Fruit fly (Drosophila melanogaster) whole organism, embryonic: ENCODE results near the gene UbcE2M.
A peak's percentile ranks its signal among the peaks of the same experiment; 100 is the strongest.

Source experiments
- Asciz ChIP-seq: fragments of 200-800 bp; sonication (Bioruptor generic); optimal IDR thresholded peaks from 2 replicates; lab custom pipeline; 2017; ENCODE audit warnings: missing biosample characterization, mild to moderate bottlenecking, missing genetic modification characterization, missing genetic modification reagents
- CG10274 ChIP-seq: fragments of 200-800 bp; sonication (Bioruptor generic); optimal IDR thresholded peaks from 3 replicates; lab custom pipeline; 2017; ENCODE audit warnings: missing biosample characterization, mild to moderate bottlenecking, missing genetic modification characterization
- CG10431 ChIP-seq: fragments of 200-800 bp; sonication (Bioruptor generic); optimal IDR thresholded peaks from 3 replicates; lab custom pipeline; 2018; ENCODE audit warnings: missing biosample characterization, mild to moderate bottlenecking, missing genetic modification characterization
- CG10654 ChIP-seq: fragments of 200-800 bp; sonication (Bioruptor generic); optimal IDR thresholded peaks from 2 replicates; lab custom pipeline; 2016; ENCODE audit warnings: missing biosample characterization, missing genetic modification characterization
- CG12942 ChIP-seq: fragments of 200-800 bp; sonication (Bioruptor generic); optimal IDR thresholded peaks from 3 replicates; lab custom pipeline; 2016; ENCODE audit warnings: missing biosample characterization, missing genetic modification characterization
- CG15073 ChIP-seq: fragments of 200-800 bp; sonication (Bioruptor generic); optimal IDR thresholded peaks from 2 replicates; lab custom pipeline; 2016; ENCODE audit warnings: missing biosample characterization, missing genetic modification characterization
- CG16863 ChIP-seq: fragments of 200-800 bp; sonication (Bioruptor generic); optimal IDR thresholded peaks from 3 replicates; lab custom pipeline; 2016; ENCODE audit warnings: missing biosample characterization, missing genetic modification characterization
- CG17328 ChIP-seq: fragments of 200-800 bp; sonication (Bioruptor generic); IDR thresholded peaks from 2 replicates; pipeline ENCODE4 v1.3.6; 2022; ENCODE audit warnings: missing biosample characterization, missing genetic modification characterization
- CG18599 ChIP-seq: fragments of 200-800 bp; sonication (Bioruptor generic); optimal IDR thresholded peaks from 3 replicates; lab custom pipeline; 2017; ENCODE audit warnings: missing biosample characterization, missing genetic modification characterization, mild to moderate bottlenecking, moderate library complexity, missing genetic modification reagents
- CG2678 ChIP-seq: fragments of 200-800 bp; sonication (Bioruptor generic); optimal IDR thresholded peaks from 3 replicates; lab custom pipeline; 2019; ENCODE audit warnings: missing biosample characterization, mild to moderate bottlenecking, missing genetic modification characterization, moderate library complexity
- CG30020 ChIP-seq: fragments of 200-800 bp; optimal IDR thresholded peaks from 2 replicates; lab custom pipeline; 2019; ENCODE audit warnings: missing biosample characterization, mild to moderate bottlenecking, missing genetic modification characterization, moderate library complexity
- CG3065 ChIP-seq: fragments of 200-800 bp; sonication (Bioruptor generic); optimal IDR thresholded peaks from 2 replicates; lab custom pipeline; 2016; ENCODE audit warnings: missing biosample characterization, missing genetic modification characterization
- CG31388 ChIP-seq: fragments of 200-800 bp; sonication (Bioruptor generic); optimal IDR thresholded peaks from 2 replicates; lab custom pipeline; 2016; ENCODE audit warnings: missing biosample characterization, missing genetic modification characterization
- CG32532 ChIP-seq: fragments of 200-800 bp; sonication (Bioruptor generic); IDR thresholded peaks from 2 replicates; pipeline ENCODE4 v1.3.6; 2022; ENCODE audit warnings: missing biosample characterization, missing genetic modification characterization
- CG34422 ChIP-seq: fragments of 200-800 bp; sonication (Bioruptor generic); IDR thresholded peaks from 3 replicates; pipeline ENCODE4 v1.3.6; 2022; ENCODE audit warnings: missing biosample characterization, missing genetic modification characterization
- CG3838 ChIP-seq: fragments of 200-800 bp; sonication (Bioruptor generic); optimal IDR thresholded peaks from 3 replicates; lab custom pipeline; 2016; ENCODE audit warnings: missing biosample characterization, missing genetic modification characterization
- CG4282 ChIP-seq: fragments of 200-800 bp; sonication (Bioruptor generic); optimal IDR thresholded peaks from 2 replicates; lab custom pipeline; 2016; ENCODE audit warnings: missing biosample characterization, missing genetic modification characterization
- CG43689 ChIP-seq: fragments of 200-800 bp; sonication (Bioruptor generic); IDR thresholded peaks from 2 replicates; pipeline ENCODE4 v1.3.6; 2022; ENCODE audit warnings: missing biosample characterization, missing genetic modification characterization
- CG7745 ChIP-seq: fragments of 200-800 bp; sonication (Bioruptor generic); optimal IDR thresholded peaks from 2 replicates; lab custom pipeline; 2018; ENCODE audit warnings: missing biosample characterization, mild to moderate bottlenecking, missing genetic modification characterization, moderate library complexity
- CG8388 ChIP-seq: fragments of 200-800 bp; sonication (Bioruptor generic); optimal IDR thresholded peaks from 2 replicates; lab custom pipeline; 2019; ENCODE audit warnings: missing biosample characterization, mild to moderate bottlenecking, missing genetic modification characterization, moderate library complexity
- CG9876 ChIP-seq: fragments of 200-800 bp; sonication (Bioruptor generic); optimal IDR thresholded peaks from 2 replicates; lab custom pipeline; 2016; ENCODE audit warnings: missing biosample characterization, missing genetic modification characterization
- Dad ChIP-seq: fragments of 200-800 bp; sonication (Bioruptor generic); optimal IDR thresholded peaks from 3 replicates; lab custom pipeline; 2016; ENCODE audit warnings: missing biosample characterization, missing genetic modification characterization
- Dip2 ChIP-seq: fragments of 200-800 bp; sonication (Bioruptor generic); IDR thresholded peaks from 2 replicates; pipeline ENCODE4 v1.3.6; 2022; ENCODE audit warnings: missing biosample characterization, missing genetic modification characterization
- Eip74EF ChIP-seq, 2 experiments: fragments of 200-800 bp in 1 of 2; fragments of >200 bp in 1 of 2; sonication (Bioruptor generic) in 1 of 2; optimal IDR thresholded peaks; 2 replicates each; lab custom pipeline; 2017 to 2019; ENCODE audit warnings: missing biosample characterization in 2 of 2, missing genetic modification characterization in 2 of 2, mild to moderate bottlenecking in 1 of 2, moderate library complexity in 1 of 2
- H15 ChIP-seq: fragments of 200-800 bp; sonication (Bioruptor generic); IDR thresholded peaks from 3 replicates; pipeline ENCODE4 v1.3.6; 2022; ENCODE audit warnings: missing biosample characterization, missing genetic modification characterization
- H2.0 ChIP-seq: fragments of 200-800 bp; sonication (Bioruptor generic); IDR thresholded peaks from 2 replicates; pipeline ENCODE4 v1.3.6; 2022; ENCODE audit warnings: missing biosample characterization, missing genetic modification characterization
- HmgZ ChIP-seq: fragments of 200-800 bp; sonication (Bioruptor generic); optimal IDR thresholded peaks from 2 replicates; lab custom pipeline; 2018; ENCODE audit warnings: missing biosample characterization, mild to moderate bottlenecking, missing genetic modification characterization
- Kr ChIP-seq: fragments of 200-800 bp; sonication (Bioruptor generic); optimal IDR thresholded peaks from 2 replicates; lab custom pipeline; 2017; ENCODE audit warnings: missing biosample characterization, mild to moderate bottlenecking, missing genetic modification characterization
- Lpt ChIP-seq: fragments of >200 bp; optimal IDR thresholded peaks from 2 replicates; lab custom pipeline; 2018; ENCODE audit warnings: missing biosample characterization, missing genetic modification characterization
- Mes4 ChIP-seq: fragments of 200-800 bp; sonication (Bioruptor generic); optimal IDR thresholded peaks from 2 replicates; lab custom pipeline; 2016; ENCODE audit warnings: missing biosample characterization, missing genetic modification characterization
- NFAT ChIP-seq: fragments of 200-800 bp; sonication (Bioruptor generic); IDR thresholded peaks from 2 replicates; pipeline ENCODE4 v1.3.6; 2022; ENCODE audit warnings: missing biosample characterization, missing genetic modification characterization
- Oaz ChIP-seq: fragments of 200-800 bp; sonication (Bioruptor generic); IDR thresholded peaks from 2 replicates; pipeline ENCODE4 v1.3.6; 2022; ENCODE audit warnings: missing biosample characterization, missing genetic modification characterization
- TFAM ChIP-seq: fragments of 200-800 bp; sonication (Bioruptor generic); optimal IDR thresholded peaks from 2 replicates; lab custom pipeline; 2017; ENCODE audit warnings: missing biosample characterization, missing genetic modification characterization, inconsistent platforms
- ab ChIP-seq: fragments of 200-800 bp; sonication (Bioruptor generic); optimal IDR thresholded peaks from 2 replicates; lab custom pipeline; 2016; ENCODE audit warnings: missing biosample characterization, missing genetic modification characterization
- bsh ChIP-seq, 2 experiments: fragments of 200-800 bp; sonication (Bioruptor generic); optimal IDR thresholded peaks; 2 replicates each; lab custom pipeline; 2017 to 2018; ENCODE audit warnings: mild to moderate bottlenecking in 2 of 2, missing biosample characterization in 2 of 2, missing genetic modification characterization in 2 of 2, moderate library complexity in 1 of 2
- crol ChIP-seq: fragments of 200-800 bp; sonication (Bioruptor generic); IDR thresholded peaks from 2 replicates; pipeline ENCODE4 v1.3.6; 2022; ENCODE audit warnings: missing biosample characterization, missing genetic modification characterization
- dpn ChIP-seq, 2 experiments: fragments of 200-800 bp; sonication (Bioruptor generic); optimal IDR thresholded peaks; 3 replicates each; lab custom pipeline; 2016; ENCODE audit warnings: missing biosample characterization in 2 of 2, missing genetic modification characterization in 2 of 2
- esg ChIP-seq: fragments of 200-800 bp; sonication (Bioruptor generic); conservative IDR thresholded peaks from 2 replicates; pipeline ENCODE4 v1.3.6; 2022; ENCODE audit warnings: missing biosample characterization, missing genetic modification characterization
- ewg ChIP-seq: fragments of 200-800 bp; sonication (Bioruptor generic); optimal IDR thresholded peaks from 3 replicates; lab custom pipeline; 2017; ENCODE audit warnings: mild to moderate bottlenecking, missing biosample characterization, missing genetic modification reagents, missing genetic modification characterization
- gem ChIP-seq: fragments of 200-800 bp; sonication (Bioruptor generic); optimal IDR thresholded peaks from 2 replicates; lab custom pipeline; 2019; ENCODE audit warnings: missing biosample characterization, mild to moderate bottlenecking, missing genetic modification characterization, moderate library complexity
- hb ChIP-seq: fragments of 200-800 bp; sonication (Bioruptor generic); IDR thresholded peaks from 3 replicates; pipeline ENCODE4 v1.3.6; 2022; ENCODE audit warnings: missing biosample characterization, missing genetic modification characterization; ENCODE audit not compliant: partially characterized antibody
- her ChIP-seq: fragments of 200-800 bp; sonication (Bioruptor generic); optimal IDR thresholded peaks from 2 replicates; lab custom pipeline; 2016; ENCODE audit warnings: missing biosample characterization, missing genetic modification characterization
- mld ChIP-seq: fragments of 200-800 bp; sonication (Bioruptor generic); IDR thresholded peaks from 3 replicates; pipeline ENCODE4 v1.3.6; 2022; ENCODE audit warnings: missing biosample characterization, missing genetic modification characterization; ENCODE audit not compliant: partially characterized antibody
- sisA ChIP-seq: fragments of 200-800 bp; sonication (Bioruptor generic); IDR thresholded peaks from 2 replicates; pipeline ENCODE4 v1.3.6; 2022; ENCODE audit warnings: missing biosample characterization, missing genetic modification characterization
- slbo ChIP-seq: fragments of 200-800 bp; sonication (Bioruptor generic); IDR thresholded peaks from 2 replicates; pipeline ENCODE4 v1.3.6; 2022; ENCODE audit warnings: missing biosample characterization, missing genetic modification characterization
- sna ChIP-seq: fragments of 200-800 bp; sonication (Bioruptor generic); IDR thresholded peaks from 2 replicates; pipeline ENCODE4 v1.3.6; 2022; ENCODE audit warnings: missing biosample characterization, missing genetic modification characterization; ENCODE audit not compliant: partially characterized antibody
- sug ChIP-seq: fragments of 200-800 bp; optimal IDR thresholded peaks from 2 replicates; lab custom pipeline; 2019; ENCODE audit warnings: missing biosample characterization, mild to moderate bottlenecking, missing genetic modification characterization, moderate library complexity
- toy ChIP-seq: fragments of 200-800 bp; sonication (Bioruptor generic); IDR thresholded peaks from 2 replicates; pipeline ENCODE4 v1.3.6; 2022; ENCODE audit warnings: missing biosample characterization, missing genetic modification characterization
- wek ChIP-seq: fragments of 200-800 bp; sonication (Bioruptor generic); optimal IDR thresholded peaks from 3 replicates; lab custom pipeline; 2018; ENCODE audit warnings: missing biosample characterization, mild to moderate bottlenecking, missing genetic modification characterization, moderate library complexity

The UbcE2M gene

DNA sequence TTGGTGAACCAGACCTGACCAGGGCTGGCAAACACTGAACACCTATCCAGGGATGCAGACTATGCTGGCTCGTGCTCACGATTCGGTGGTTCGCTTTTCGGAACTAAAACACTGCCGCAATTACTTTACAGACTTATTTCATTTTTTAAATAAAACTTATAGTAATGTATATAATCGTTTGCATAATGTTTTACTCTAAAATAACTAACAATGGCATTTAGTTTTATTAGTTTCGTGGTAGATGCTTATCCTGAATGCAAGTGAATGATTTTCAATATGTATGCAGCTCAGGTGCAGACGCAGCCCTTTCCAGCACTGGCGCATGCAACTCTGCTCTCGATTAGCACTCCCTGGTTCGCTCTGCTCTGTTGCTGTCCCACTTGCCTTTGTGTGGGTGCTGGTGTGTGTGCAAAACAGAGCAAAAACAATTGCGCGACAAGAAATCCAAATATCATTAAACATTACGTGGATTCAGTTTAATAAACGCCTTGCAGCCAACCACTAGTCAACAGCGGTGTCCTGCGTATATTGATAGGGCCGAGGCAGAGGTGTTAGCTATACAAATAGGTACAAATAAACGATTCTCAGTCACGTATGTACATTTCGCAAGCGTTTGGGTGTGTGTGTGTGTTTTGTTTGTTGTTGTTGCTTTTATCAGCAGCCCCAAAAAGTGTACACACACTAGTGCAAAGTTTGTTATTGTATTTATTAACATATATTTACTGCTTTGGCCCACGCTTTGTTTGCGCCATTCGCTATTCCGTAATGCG is 11.0 kb downstream of the UbcE2M start, which contains the start of the genes ERR and Atg18a (continued):
- peak; percentile 89 for TF ChIP-seq gem (tag; lab: Kevin White, UChicago)
- peak; percentile 89 for TF ChIP-seq sug (tag; lab: Kevin White, UChicago)
- peak; percentile 90 for TF ChIP-seq CG32532
- no peak for TF ChIP-seq Mes4 (GFP tag; lab: Kevin White, UChicago)
- peak; percentile 80 for TF ChIP-seq Oaz
- peak; percentile 91 for TF ChIP-seq sisA (GFP tag; lab: Robert Waterston, UW)
- no peak for TF ChIP-seq Kr (GFP tag; lab: Kevin White, UChicago)
- peak; percentile 88 for TF ChIP-seq H15 (GFP tag; lab: Robert Waterston, UW)
- TF ChIP-seq CG16863 (GFP tag; lab: Kevin White, UChicago) = peak; percentile 51
- TF ChIP-seq CG8388 = peak; percentile 71
- TF ChIP-seq H2.0 (GFP tag; lab: Robert Waterston, UW) = peak; percentile 79
- TF ChIP-seq bsh (GFP tag; optimal IDR thresholded peaks at IDR 0.05; lab: Kevin White, UChicago) = peak in 1 of 2 experiments; percentile 73
- TF ChIP-seq CG34422 (GFP tag; lab: Robert Waterston, UW) = peak; percentile 89
- TF ChIP-seq slbo (GFP tag; lab: Robert Waterston, UW) = peak; percentile 96
- TF ChIP-seq esg (GFP tag; lab: Robert Waterston, UW) = peak; percentile 87
- TF ChIP-seq NFAT = peak; percentile 92
- peak; percentile 87 for TF ChIP-seq HmgZ
- peak; percentile 9 for TF ChIP-seq TFAM (GFP tag; lab: Kevin White, UChicago)
- TF ChIP-seq CG2678 (tag; lab: Kevin White, UChicago) = peak; percentile 84
- no peak for TF ChIP-seq Eip74EF (GFP tag; optimal IDR thresholded peaks at IDR 0.05; lab: Kevin White, UChicago)
- TF ChIP-seq dpn (GFP tag; optimal IDR thresholded peaks at IDR 0.05; lab: Kevin White, UChicago) = peak; percentile 85 to 88
- TF ChIP-seq CG3065 (GFP tag; lab: Kevin White, UChicago) = peak; percentile 13
- peak; percentile 79 for TF ChIP-seq CG18599
- TF ChIP-seq CG4282 = peak; percentile 4
- no peak for TF ChIP-seq mld (GFP tag; lab: Robert Waterston, UW)
- no peak for TF ChIP-seq crol (GFP tag; lab: Robert Waterston, UW)
- TF ChIP-seq CG10431 (GFP tag; lab: Kevin White, UChicago) = peak; percentile 47
- TF ChIP-seq ewg (GFP tag; lab: Kevin White, UChicago) = no peak
- TF ChIP-seq ab = peak; percentile 67
- TF ChIP-seq wek = no peak
- TF ChIP-seq CG12942 = peak; percentile 81
- TF ChIP-seq Asciz (GFP tag; lab: Kevin White, UChicago) = no peak
- TF ChIP-seq hb (GFP tag; lab: Robert Waterston, UW) = 0 out of 3 replicates have a peak, but pooled peaks have one; percentile 45
- peak; percentile 82 for TF ChIP-seq Dad
- TF ChIP-seq CG10654 (GFP tag; lab: Kevin White, UChicago) = peak; percentile 82
- peak; percentile 52; the same call in 1 of the 2 replicates for TF ChIP-seq toy (GFP tag; lab: Robert Waterston, UW)
- TF ChIP-seq CG43689 (GFP tag; lab: Robert Waterston, UW) = peak; percentile 58
- no peak for TF ChIP-seq sna
- TF ChIP-seq CG9876 (GFP tag; lab: Kevin White, UChicago) = peak; percentile 80
- TF ChIP-seq CG10274 (GFP tag; lab: Kevin White, UChicago) = peak; percentile 28
- no peak for TF ChIP-seq CG7745 (tag; lab: Kevin White, UChicago)
- no peak for TF ChIP-seq Lpt (GFP tag; lab: Kevin White, UChicago)
- peak; percentile 64 for TF ChIP-seq CG17328 (GFP tag; lab: Robert Waterston, UW)
- peak; percentile 61 for TF ChIP-seq Dip2 (GFP tag; lab: Robert Waterston, UW)
- TF ChIP-seq CG3838 (GFP tag; lab: Kevin White, UChicago) = peak; percentile 28
- peak; percentile 83 for TF ChIP-seq CG30020
- TF ChIP-seq CG15073 = no peak
- peak; percentile 41 for TF ChIP-seq CG31388 (GFP tag; lab: Kevin White, UChicago)
- TF ChIP-seq her (GFP tag; lab: Kevin White, UChicago) = peak; percentile 57
